Worm (Caenorhabditis elegans) whole organism, L3 larva: ENCODE measurements around the gene snt-1.

ENCODE experiments used
- aly-2 ChIP-seq: fragments of 150-350 bp; optimal IDR thresholded peaks from 2 replicates; lab custom pipeline; 2014; ENCODE audit warnings: missing biosample characterization, missing genetic modification characterization
- hmg-11 ChIP-seq: sonication (generic microtip); optimal IDR thresholded peaks from 2 replicates; lab custom pipeline; 2016; ENCODE audit warnings: missing genetic modification characterization, missing compliant biosample characterization
- jun-1 ChIP-seq: fragments of 150-350 bp; optimal IDR thresholded peaks from 2 replicates; lab custom pipeline; 2014; ENCODE audit warnings: missing biosample characterization, missing genetic modification reagents, missing genetic modification characterization
- lin-39 ChIP-seq: fragments of 150-350 bp; optimal IDR thresholded peaks from 2 replicates; lab custom pipeline; 2018; ENCODE audit warnings: missing biosample characterization, missing genetic modification reagents, missing genetic modification characterization
- mdl-1 ChIP-seq: fragments of 150-350 bp; optimal IDR thresholded peaks from 2 replicates; lab custom pipeline; 2014; ENCODE audit warnings: missing biosample characterization, missing genetic modification characterization
- nhr-11 ChIP-seq: fragments of 150-350 bp; optimal IDR thresholded peaks from 2 replicates; lab custom pipeline; 2014; ENCODE audit warnings: missing biosample characterization, missing genetic modification characterization
- nhr-23 ChIP-seq: fragments of 150-350 bp; optimal IDR thresholded peaks from 2 replicates; lab custom pipeline; 2014; ENCODE audit warnings: missing biosample characterization, missing genetic modification reagents, missing genetic modification characterization
- nhr-237 ChIP-seq: fragments of 150-350 bp; optimal IDR thresholded peaks from 2 replicates; lab custom pipeline; 2014; ENCODE audit warnings: missing biosample characterization, missing genetic modification characterization
- nhr-28 ChIP-seq: fragments of 150-350 bp; optimal IDR thresholded peaks from 2 replicates; lab custom pipeline; 2014; ENCODE audit warnings: missing biosample characterization, missing genetic modification characterization
- sea-2 ChIP-seq: fragments of 150-350 bp; sonication (generic microtip); optimal IDR thresholded peaks from 4 replicates; lab custom pipeline; 2014; ENCODE audit warnings: missing biosample characterization, missing genetic modification reagents, missing genetic modification characterization

- peak; percentile 22 for TF ChIP-seq mdl-1 (tag; lab: Kevin White, UChicago)
- TF ChIP-seq lin-39 = no peak
- no peak for TF ChIP-seq hmg-11 (tag; lab: Kevin White, UChicago)
- TF ChIP-seq nhr-23 = peak; percentile 84
- TF ChIP-seq sea-2 (GFP tag; lab: Kevin White, UChicago) = no peak
- peak; percentile 55 for TF ChIP-seq aly-2 (tag; lab: Kevin White, UChicago)
- TF ChIP-seq nhr-11 (tag; lab: Kevin White, UChicago) = no peak
- peak; percentile 90 for TF ChIP-seq jun-1 (tag; lab: Kevin White, UChicago)
- no peak for TF ChIP-seq nhr-28 (tag; lab: Kevin White, UChicago)
- no peak for TF ChIP-seq nhr-237
Measured at ce11 chrII:6847917-6848379, 37.2 kb downstream of the snt-1 start, which contains the start of gene tbc-6.
